Worm (Caenorhabditis elegans) whole organism, young adult: ENCODE measurements around the gene klp-13.

Experiments
- B0019.2 ChIP-seq: fragments of 200-800 bp; sonication (Bioruptor generic); conservative IDR thresholded peaks from 2 replicates; pipeline ENCODE4 v1.3.6; 2022; ENCODE audit warnings: missing genetic modification reagents, missing genetic modification characterization, missing compliant biosample characterization
- B0261.1 ChIP-seq: sonication (generic microtip); optimal IDR thresholded peaks from 2 replicates; lab custom pipeline; 2016; ENCODE audit warnings: mild to moderate bottlenecking, missing genetic modification characterization, moderate library complexity, missing compliant biosample characterization
- C17E4.6 ChIP-seq: fragments of 200-800 bp; sonication (Bioruptor generic); IDR thresholded peaks from 2 replicates; pipeline ENCODE4 v1.3.6; 2022; ENCODE audit warnings: missing genetic modification reagents, missing genetic modification characterization, missing compliant biosample characterization
- F22D6.2 ChIP-seq: sonication (generic microtip); optimal IDR thresholded peaks from 2 replicates; lab custom pipeline; 2016; ENCODE audit warnings: mild to moderate bottlenecking, missing genetic modification characterization, missing compliant biosample characterization
- F23B12.7 ChIP-seq: sonication (generic microtip); optimal IDR thresholded peaks from 2 replicates; lab custom pipeline; 2017; ENCODE audit warnings: missing genetic modification characterization, mild to moderate bottlenecking, missing compliant biosample characterization, antibody characterized with exemption, moderate library complexity; ENCODE audit not compliant: insufficient read depth
- F39B2.1 ChIP-seq: fragments of 200-800 bp; sonication (Bioruptor generic); IDR thresholded peaks from 2 replicates; pipeline ENCODE4 v1.3.6; 2022; ENCODE audit warnings: missing genetic modification reagents, missing genetic modification characterization, missing compliant biosample characterization
- F55B11.4 ChIP-seq: sonication (generic microtip); optimal IDR thresholded peaks from 2 replicates; lab custom pipeline; 2016; ENCODE audit warnings: missing compliant biosample characterization, missing genetic modification characterization, borderline replicate concordance; ENCODE audit not compliant: insufficient read depth
- K11D2.4 ChIP-seq: fragments of 200-800 bp; sonication (Bioruptor generic); IDR thresholded peaks from 2 replicates; pipeline ENCODE4 v1.3.6; 2022; ENCODE audit warnings: missing genetic modification reagents, missing genetic modification characterization, missing compliant biosample characterization
- K12H6.12 ChIP-seq: fragments of 200-800 bp; sonication (Bioruptor generic); optimal IDR thresholded peaks from 2 replicates; lab custom pipeline; 2018; ENCODE audit warnings: mild to moderate bottlenecking, missing genetic modification characterization, missing compliant biosample characterization
- T07F8.4 ChIP-seq: sonication (generic microtip); optimal IDR thresholded peaks from 2 replicates; lab custom pipeline; 2016; ENCODE audit warnings: mild to moderate bottlenecking, missing genetic modification characterization, moderate library complexity, missing compliant biosample characterization
- T26A5.8 ChIP-seq: sonication (generic microtip); optimal IDR thresholded peaks from 2 replicates; lab custom pipeline; 2016; ENCODE audit warnings: missing genetic modification characterization, missing compliant biosample characterization
- Y79H2A.3 ChIP-seq: fragments of 200-800 bp; sonication (Bioruptor generic); conservative IDR thresholded peaks from 2 replicates; pipeline ENCODE4 v1.3.6; 2022; ENCODE audit warnings: missing genetic modification reagents, missing genetic modification characterization, missing compliant biosample characterization
- ZK185.1 ChIP-seq: sonication (generic microtip); optimal IDR thresholded peaks from 2 replicates; lab custom pipeline; 2016; ENCODE audit warnings: mild to moderate bottlenecking, missing genetic modification characterization, missing compliant biosample characterization; ENCODE audit not compliant: poor library complexity, severe bottlenecking
- aptf-3 ChIP-seq: fragments of 200-800 bp; sonication (Bioruptor generic); IDR thresholded peaks from 2 replicates; pipeline ENCODE4 v1.3.6; 2022; ENCODE audit warnings: missing genetic modification characterization, missing compliant biosample characterization
- athp-1 ChIP-seq: sonication (generic microtip); optimal IDR thresholded peaks from 2 replicates; lab custom pipeline; 2017; ENCODE audit warnings: mild to moderate bottlenecking, missing genetic modification characterization, missing compliant biosample characterization
- cebp-1 ChIP-seq, 2 experiments: fragments of 200-800 bp in 1 of 2; sonication (Bioruptor generic) in 1 of 2; sonication (generic microtip) in 1 of 2; IDR thresholded peaks in 1 of 2; optimal IDR thresholded peaks in 1 of 2; 2 replicates each; pipeline versions ENCODE4 v1.3.6 to Lab custom; 2017 to 2022; ENCODE audit warnings: missing compliant biosample characterization in 2 of 2, missing genetic modification characterization in 2 of 2, mild to moderate bottlenecking in 1 of 2, missing genetic modification reagents in 1 of 2, moderate library complexity in 1 of 2
- ceh-100 ChIP-seq: fragments of 200-800 bp; sonication (Bioruptor generic); IDR thresholded peaks from 2 replicates; pipeline ENCODE4 v1.3.6; 2022; ENCODE audit warnings: missing genetic modification reagents, missing genetic modification characterization, missing compliant biosample characterization
- ceh-40 ChIP-seq: fragments of 200-800 bp; sonication (Bioruptor generic); IDR thresholded peaks from 2 replicates; pipeline ENCODE4 v1.3.6; 2022; ENCODE audit warnings: missing genetic modification characterization, missing compliant biosample characterization
- ceh-58 ChIP-seq: fragments of 200-800 bp; sonication (Bioruptor generic); IDR thresholded peaks from 2 replicates; pipeline ENCODE4 v1.3.6; 2022; ENCODE audit warnings: missing genetic modification characterization, missing compliant biosample characterization
- ceh-79 ChIP-seq: sonication (generic microtip); optimal IDR thresholded peaks from 2 replicates; lab custom pipeline; 2017; ENCODE audit warnings: mild to moderate bottlenecking, missing genetic modification characterization, missing compliant biosample characterization
- ceh-91 ChIP-seq: fragments of 200-800 bp; sonication (Bioruptor generic); IDR thresholded peaks from 2 replicates; pipeline ENCODE4 v1.3.6; 2022; ENCODE audit warnings: missing genetic modification reagents, missing genetic modification characterization, missing compliant biosample characterization
- chd-7 ChIP-seq: sonication (generic microtip); optimal IDR thresholded peaks from 2 replicates; lab custom pipeline; 2016; ENCODE audit warnings: mild to moderate bottlenecking, missing genetic modification characterization, moderate library complexity, missing compliant biosample characterization
- dox-1 ChIP-seq: fragments of 200-800 bp; sonication (Bioruptor generic); IDR thresholded peaks from 2 replicates; pipeline ENCODE4 v1.3.6; 2022; ENCODE audit warnings: missing genetic modification reagents, missing genetic modification characterization, missing compliant biosample characterization
- dpl-1 ChIP-seq: fragments of 150-350 bp; optimal IDR thresholded peaks from 2 replicates; lab custom pipeline; 2014; ENCODE audit warnings: missing biosample characterization, missing genetic modification reagents, missing genetic modification characterization
- egrh-3 ChIP-seq: fragments of 200-800 bp; sonication (Bioruptor generic); IDR thresholded peaks from 2 replicates; pipeline ENCODE4 v1.3.6; 2022; ENCODE audit warnings: missing genetic modification reagents, missing genetic modification characterization, missing compliant biosample characterization
- fkh-3 ChIP-seq: sonication (generic microtip); optimal IDR thresholded peaks from 2 replicates; lab custom pipeline; 2016; ENCODE audit warnings: mild to moderate bottlenecking, missing genetic modification characterization, missing compliant biosample characterization
- lin-35 ChIP-seq, 3 experiments: fragments of 150-350 bp in 2 of 3; sonication (generic microtip) in 1 of 3; optimal IDR thresholded peaks; 2 replicates each; lab custom pipeline; 2014 to 2018; ENCODE audit warnings: missing biosample characterization in 3 of 3, missing genetic modification characterization in 3 of 3, missing genetic modification reagents in 3 of 3
- lsl-1 ChIP-seq: fragments of 200-800 bp; sonication (Bioruptor generic); optimal IDR thresholded peaks from 2 replicates; lab custom pipeline; 2018; ENCODE audit warnings: mild to moderate bottlenecking, missing genetic modification characterization, moderate library complexity, missing compliant biosample characterization
- mcd-1 ChIP-seq: fragments of 200-800 bp; sonication (Bioruptor generic); IDR thresholded peaks from 2 replicates; pipeline ENCODE4 v1.3.6; 2022; ENCODE audit warnings: missing genetic modification reagents, missing genetic modification characterization, missing compliant biosample characterization
- mel-28 ChIP-seq: sonication (generic microtip); optimal IDR thresholded peaks from 2 replicates; lab custom pipeline; 2016; ENCODE audit warnings: borderline replicate concordance, mild to moderate bottlenecking, missing genetic modification characterization, missing compliant biosample characterization
- mxl-1 ChIP-seq: sonication (generic microtip); optimal IDR thresholded peaks from 2 replicates; lab custom pipeline; 2016; ENCODE audit warnings: missing genetic modification characterization, missing compliant biosample characterization
- nhr-27 ChIP-seq: fragments of 200-800 bp; sonication (Bioruptor generic); optimal IDR thresholded peaks from 2 replicates; lab custom pipeline; 2018; ENCODE audit warnings: mild to moderate bottlenecking, missing genetic modification characterization, moderate library complexity, missing compliant biosample characterization
- pha-4 ChIP-seq: fragments of 150-350 bp; sonication (generic microtip); optimal IDR thresholded peaks from 2 replicates; lab custom pipeline; 2014; ENCODE audit warnings: missing biosample characterization, missing genetic modification reagents, missing genetic modification characterization
- rcor-1 ChIP-seq: fragments of 200-800 bp; sonication (Bioruptor generic); IDR thresholded peaks from 2 replicates; pipeline ENCODE4 v1.3.6; 2022; ENCODE audit warnings: missing genetic modification reagents, missing genetic modification characterization, missing compliant biosample characterization
- sdz-38 ChIP-seq: sonication (generic microtip); optimal IDR thresholded peaks from 2 replicates; lab custom pipeline; 2016; ENCODE audit warnings: missing genotype, missing genetic modification characterization, missing compliant biosample characterization
- sea-2 ChIP-seq: fragments of 200-800 bp; sonication (Bioruptor generic); IDR thresholded peaks from 2 replicates; pipeline ENCODE4 v1.3.6; 2022; ENCODE audit warnings: missing genetic modification characterization, missing compliant biosample characterization
- snpc-3.4 ChIP-seq: sonication (generic microtip); optimal IDR thresholded peaks from 2 replicates; lab custom pipeline; 2017; ENCODE audit warnings: missing genetic modification characterization, mild to moderate bottlenecking, missing compliant biosample characterization, antibody characterized with exemption, moderate library complexity, missing genotype, missing genetic modification reagents
- tlf-1 ChIP-seq: fragments of 200-800 bp; sonication (Bioruptor generic); optimal IDR thresholded peaks from 2 replicates; lab custom pipeline; 2018; ENCODE audit warnings: mild to moderate bottlenecking, missing genetic modification characterization, missing compliant biosample characterization
- zfh-2 ChIP-seq: fragments of 200-800 bp; sonication (Bioruptor generic); conservative IDR thresholded peaks from 2 replicates; pipeline ENCODE4 v1.3.6; 2022; ENCODE audit warnings: missing genetic modification reagents, missing genetic modification characterization, missing compliant biosample characterization
- ztf-18 ChIP-seq: sonication (generic microtip); optimal IDR thresholded peaks from 2 replicates; lab custom pipeline; 2016; ENCODE audit warnings: missing genotype, mild to moderate bottlenecking, missing genetic modification characterization, missing compliant biosample characterization
- ztf-22 ChIP-seq: fragments of 200-800 bp; sonication (Bioruptor generic); optimal IDR thresholded peaks from 2 replicates; lab custom pipeline; 2018; ENCODE audit warnings: mild to moderate bottlenecking, missing genetic modification characterization, moderate library complexity, missing compliant biosample characterization
- ztf-25 ChIP-seq: fragments of 200-800 bp; sonication (Bioruptor generic); IDR thresholded peaks from 2 replicates; pipeline ENCODE4 v1.3.6; 2022; ENCODE audit warnings: missing genetic modification reagents, missing genetic modification characterization, missing compliant biosample characterization

Gene klp-13

ce11 chrX:5972212-5972611 lies 12.6 kb upstream of the klp-13 start:
- TF ChIP-seq mel-28 (tag; lab: Kevin White, UChicago) (no peak), nhr-27 (tag; lab: Kevin White, UChicago) (no peak), dpl-1 (GFP tag; lab: Kevin White, UChicago) (no peak), F55B11.4 (tag; lab: Kevin White, UChicago) (no peak), zfh-2 (peak; percentile 46; the same call in 1 of the 2 replicates), ceh-79 (tag; lab: Kevin White, UChicago) (no peak), ceh-100 (GFP tag; lab: Robert Waterston, UW) (no peak), sdz-38 (no peak)

ce11 chrX:5975228-5975627 lies 9.6 kb upstream of the klp-13 start:
- no peak for TF ChIP-seq tlf-1 (GFP tag; lab: Kevin White, UChicago)
- no peak for TF ChIP-seq ZK185.1 (tag; lab: Kevin White, UChicago)
- no peak for TF ChIP-seq ceh-100 (GFP tag; lab: Robert Waterston, UW)
- TF ChIP-seq sea-2 (GFP tag; lab: Robert Waterston, UW): no peak
- no peak for TF ChIP-seq ztf-25 (GFP tag; lab: Robert Waterston, UW)
- TF ChIP-seq B0261.1 (tag; lab: Kevin White, UChicago): no peak
- TF ChIP-seq K11D2.4: no peak
- TF ChIP-seq snpc-3.4 (tag; lab: Kevin White, UChicago): no peak
- TF ChIP-seq chd-7 (tag; lab: Kevin White, UChicago): no peak
- TF ChIP-seq sdz-38: no peak
- TF ChIP-seq C17E4.6 (GFP tag; lab: Robert Waterston, UW): no peak
- TF ChIP-seq F23B12.7 (tag; lab: Kevin White, UChicago): no peak
- no peak for TF ChIP-seq Y79H2A.3
- no peak for TF ChIP-seq mxl-1
- no peak for TF ChIP-seq F22D6.2
- no peak for TF ChIP-seq fkh-3 (tag; lab: Kevin White, UChicago)
- TF ChIP-seq athp-1 (tag; lab: Kevin White, UChicago): no peak

- TF ChIP-seq nhr-27 (tag; lab: Kevin White, UChicago) (no peak), ztf-22 (GFP tag; lab: Kevin White, UChicago) (no peak), ztf-18 (tag; lab: Kevin White, UChicago) (no peak)
- TF ChIP-seq, all 124 proteins: peak for 0
Measured at ce11 chrX:5975726-5976125, 9.1 kb upstream of the klp-13 start.

ce11 chrX:5976206-5976960 lies 8.4 kb upstream of the klp-13 start:
- TF ChIP-seq cebp-1 (GFP tag; IDR thresholded peaks at IDR 0.05; lab: Robert Waterston, UW) (no peak), cebp-1 (tag; optimal IDR thresholded peaks at IDR 0.05; lab: Kevin White, UChicago) (peak; percentile 26), zfh-2 (peak; percentile 92), T07F8.4 (tag; lab: Kevin White, UChicago) (no peak), egrh-3 (peak; percentile 62; the same call in 1 of the 2 replicates), T26A5.8 (tag; lab: Kevin White, UChicago) (no peak), mcd-1 (GFP tag; lab: Robert Waterston, UW) (peak; percentile 42; the same call in 1 of the 2 replicates), B0019.2 (GFP tag; lab: Robert Waterston, UW) (no peak), K11D2.4 (0 out of 2 replicates have a peak, but pooled peaks have one; percentile 8), aptf-3 (GFP tag; lab: Robert Waterston, UW) (no peak), lin-35 (GFP tag; optimal IDR thresholded peaks at IDR 0.05; lab: Kevin White, UChicago) (peak in 1 of 3 experiments; percentile 69), rcor-1 (0 out of 2 replicates have a peak, but pooled peaks have one; percentile 13), lsl-1 (GFP tag; lab: Kevin White, UChicago) (no peak), K12H6.12 (tag; lab: Kevin White, UChicago) (peak; percentile 50), pha-4 (tag; lab: Kevin White, UChicago) (no peak), ceh-58 (GFP tag; lab: Robert Waterston, UW) (no peak), F39B2.1 (no peak), ceh-91 (GFP tag; lab: Robert Waterston, UW) (no peak), ceh-40 (GFP tag; lab: Robert Waterston, UW) (no peak), dox-1 (GFP tag; lab: Robert Waterston, UW) (peak; percentile 27; the same call in 1 of the 2 replicates), tlf-1 (GFP tag; lab: Kevin White, UChicago) (no peak)
